Fruit fly (Drosophila melanogaster) whole organism, embryonic: ENCODE results near the gene pit.

Experiments used
- ATbp ChIP-seq: fragments of 200-800 bp; sonication (Bioruptor generic); optimal IDR thresholded peaks from 2 replicates; lab custom pipeline; 2017; ENCODE audit warnings: missing biosample characterization, mild to moderate bottlenecking, missing genetic modification characterization, missing genetic modification reagents
- Ada2b ChIP-seq: fragments of 200-800 bp; sonication (Bioruptor generic); IDR thresholded peaks from 2 replicates; pipeline ENCODE4 v1.3.6; 2022; ENCODE audit warnings: missing biosample characterization, missing genetic modification characterization
- Adf1 ChIP-seq: fragments of 200-800 bp; sonication (Bioruptor generic); IDR thresholded peaks from 2 replicates; pipeline ENCODE4 v1.3.6; 2022; ENCODE audit warnings: missing biosample characterization, missing genetic modification characterization
- Bgb ChIP-seq: fragments of 200-800 bp; sonication (Bioruptor generic); IDR thresholded peaks from 2 replicates; pipeline ENCODE4 v1.3.6; 2022; ENCODE audit warnings: missing biosample characterization, missing genetic modification characterization; ENCODE audit not compliant: partially characterized antibody
- CG10654 ChIP-seq: fragments of 200-800 bp; sonication (Bioruptor generic); optimal IDR thresholded peaks from 2 replicates; lab custom pipeline; 2016; ENCODE audit warnings: missing biosample characterization, missing genetic modification characterization
- CG10959 ChIP-seq: fragments of 200-800 bp; sonication (Bioruptor generic); IDR thresholded peaks from 2 replicates; pipeline ENCODE4 v1.3.6; 2022; ENCODE audit warnings: missing biosample characterization, missing genetic modification characterization
- CG14014 ChIP-seq: fragments of 200-800 bp; sonication (Bioruptor generic); IDR thresholded peaks from 2 replicates; pipeline ENCODE4 v1.3.6; 2022; ENCODE audit warnings: missing biosample characterization, missing genetic modification characterization
- CG15011 ChIP-seq: fragments of 200-800 bp; sonication (Bioruptor generic); optimal IDR thresholded peaks from 3 replicates; lab custom pipeline; 2018; ENCODE audit warnings: missing biosample characterization, mild to moderate bottlenecking, missing genetic modification characterization
- CG1602 ChIP-seq: fragments of 200-800 bp; sonication (Bioruptor generic); optimal IDR thresholded peaks from 3 replicates; lab custom pipeline; 2016; ENCODE audit warnings: missing biosample characterization, missing genetic modification characterization
- CG30020 ChIP-seq: fragments of 200-800 bp; optimal IDR thresholded peaks from 2 replicates; lab custom pipeline; 2019; ENCODE audit warnings: missing biosample characterization, mild to moderate bottlenecking, missing genetic modification characterization, moderate library complexity
- CG30403 ChIP-seq: fragments of 200-800 bp; sonication (Bioruptor generic); optimal IDR thresholded peaks from 3 replicates; lab custom pipeline; 2016; ENCODE audit warnings: missing biosample characterization, missing genetic modification characterization
- CG5180 ChIP-seq: fragments of 200-800 bp; sonication (Bioruptor generic); optimal IDR thresholded peaks from 3 replicates; lab custom pipeline; 2017; ENCODE audit warnings: missing biosample characterization, missing genetic modification characterization, mild to moderate bottlenecking, moderate library complexity, missing genetic modification reagents
- CG7839 ChIP-seq: fragments of 200-800 bp; sonication (Bioruptor generic); optimal IDR thresholded peaks from 3 replicates; lab custom pipeline; 2018; ENCODE audit warnings: missing biosample characterization, mild to moderate bottlenecking, missing genetic modification characterization, moderate library complexity
- CG8765 ChIP-seq: fragments of 200-800 bp; sonication (Bioruptor generic); IDR thresholded peaks from 2 replicates; pipeline ENCODE4 v1.3.6; 2022; ENCODE audit warnings: missing biosample characterization, missing genetic modification characterization
- CTCF ChIP-seq: fragments of 200-800 bp; sonication (Bioruptor generic); optimal IDR thresholded peaks from 2 replicates; lab custom pipeline; 2017; ENCODE audit warnings: missing biosample characterization, mild to moderate bottlenecking, missing genetic modification characterization, moderate library complexity
- Dad ChIP-seq: fragments of 200-800 bp; sonication (Bioruptor generic); optimal IDR thresholded peaks from 3 replicates; lab custom pipeline; 2016; ENCODE audit warnings: missing biosample characterization, missing genetic modification characterization
- Dfd ChIP-seq, 2 experiments: fragments of >200 bp; optimal IDR thresholded peaks; 2 replicates each; lab custom pipeline; 2017; ENCODE audit warnings: missing biosample characterization in 2 of 2, missing genetic modification characterization in 2 of 2
- Gug ChIP-seq: fragments of 200-800 bp; sonication (Bioruptor generic); IDR thresholded peaks from 4 replicates; pipeline ENCODE4 v1.3.6; 2022; ENCODE audit warnings: missing biosample characterization, missing genetic modification characterization
- H2.0 ChIP-seq: fragments of 200-800 bp; sonication (Bioruptor generic); IDR thresholded peaks from 2 replicates; pipeline ENCODE4 v1.3.6; 2022; ENCODE audit warnings: missing biosample characterization, missing genetic modification characterization
- HHEX ChIP-seq: fragments of 200-800 bp; sonication (Bioruptor generic); optimal IDR thresholded peaks from 3 replicates; lab custom pipeline; 2017; ENCODE audit warnings: missing biosample characterization, mild to moderate bottlenecking, missing genetic modification characterization, missing genetic modification reagents
- HLHmδ ChIP-seq: fragments of 200-800 bp; sonication (Bioruptor generic); optimal IDR thresholded peaks from 2 replicates; lab custom pipeline; 2018; ENCODE audit warnings: missing biosample characterization, mild to moderate bottlenecking, missing genetic modification characterization, moderate library complexity
- Hmr ChIP-seq: fragments of 200-800 bp; sonication (Bioruptor generic); optimal IDR thresholded peaks from 3 replicates; lab custom pipeline; 2017; ENCODE audit warnings: mild to moderate bottlenecking, missing biosample characterization, missing genetic modification reagents, missing genetic modification characterization
- Meics ChIP-seq: fragments of 200-800 bp; sonication (Bioruptor generic); optimal IDR thresholded peaks from 2 replicates; lab custom pipeline; 2017; ENCODE audit warnings: missing biosample characterization, mild to moderate bottlenecking, missing genetic modification characterization
- Opbp ChIP-seq: fragments of 200-800 bp; sonication (Bioruptor generic); IDR thresholded peaks from 3 replicates; pipeline ENCODE4 v1.3.6; 2022; ENCODE audit warnings: missing biosample characterization, missing genetic modification characterization; ENCODE audit not compliant: partially characterized antibody
- Optix ChIP-seq: fragments of 200-800 bp; sonication (Bioruptor generic); IDR thresholded peaks from 3 replicates; pipeline ENCODE4 v1.3.6; 2022; ENCODE audit warnings: missing biosample characterization, missing genetic modification characterization
- Tbp ChIP-seq: fragments of >200 bp; optimal IDR thresholded peaks from 2 replicates; lab custom pipeline; 2018; ENCODE audit warnings: missing biosample characterization, missing genetic modification characterization
- Vsx1 ChIP-seq: fragments of 200-800 bp; sonication (Bioruptor generic); optimal IDR thresholded peaks from 2 replicates; lab custom pipeline; 2017; ENCODE audit warnings: missing biosample characterization, mild to moderate bottlenecking, missing genetic modification characterization, missing genetic modification reagents
- ab ChIP-seq: fragments of 200-800 bp; sonication (Bioruptor generic); optimal IDR thresholded peaks from 2 replicates; lab custom pipeline; 2016; ENCODE audit warnings: missing biosample characterization, missing genetic modification characterization
- abd-A ChIP-seq: fragments of 200-800 bp; sonication (Bioruptor generic); optimal IDR thresholded peaks from 3 replicates; lab custom pipeline; 2019; ENCODE audit warnings: missing biosample characterization, mild to moderate bottlenecking, missing genetic modification characterization, moderate library complexity
- chinmo ChIP-seq: fragments of 200-800 bp; sonication (Bioruptor generic); IDR thresholded peaks from 4 replicates; pipeline ENCODE4 v1.3.6; 2022; ENCODE audit warnings: missing biosample characterization, missing genetic modification characterization; ENCODE audit not compliant: partially characterized antibody
- crc ChIP-seq: fragments of 200-800 bp; sonication (Bioruptor generic); optimal IDR thresholded peaks from 2 replicates; lab custom pipeline; 2016; ENCODE audit warnings: missing biosample characterization, missing genetic modification characterization
- dati ChIP-seq: fragments of 200-800 bp; sonication (Bioruptor generic); IDR thresholded peaks from 2 replicates; pipeline ENCODE4 v1.3.6; 2022; ENCODE audit warnings: missing biosample characterization, missing genetic modification characterization
- dm ChIP-seq: fragments of 200-800 bp; sonication (Bioruptor generic); optimal IDR thresholded peaks from 3 replicates; lab custom pipeline; 2016; ENCODE audit warnings: missing biosample characterization, missing genetic modification characterization
- en ChIP-seq: fragments of 200-800 bp; sonication (Bioruptor generic); optimal IDR thresholded peaks from 2 replicates; lab custom pipeline; 2016; ENCODE audit warnings: missing biosample characterization, missing genetic modification characterization
- fd96Cb ChIP-seq: fragments of 200-800 bp; sonication (Bioruptor generic); optimal IDR thresholded peaks from 2 replicates; lab custom pipeline; 2018; ENCODE audit warnings: missing biosample characterization, mild to moderate bottlenecking, missing genetic modification characterization, moderate library complexity
- ftz-f1 ChIP-seq: fragments of 200-800 bp; sonication (Bioruptor generic); optimal IDR thresholded peaks from 2 replicates; lab custom pipeline; 2016; ENCODE audit warnings: missing biosample characterization, missing genetic modification characterization
- fu2 ChIP-seq: fragments of 200-800 bp; sonication (Bioruptor generic); optimal IDR thresholded peaks from 2 replicates; lab custom pipeline; 2016; ENCODE audit warnings: missing biosample characterization, missing genetic modification characterization
- grn ChIP-seq: fragments of 200-800 bp; sonication (Bioruptor generic); optimal IDR thresholded peaks from 3 replicates; lab custom pipeline; 2017; ENCODE audit warnings: missing biosample characterization, missing genetic modification characterization
- inv ChIP-seq: fragments of 200-800 bp; sonication (Bioruptor generic); IDR thresholded peaks from 2 replicates; pipeline ENCODE4 v1.3.6; 2022; ENCODE audit warnings: missing biosample characterization, missing genetic modification characterization; ENCODE audit not compliant: partially characterized antibody
- nerfin-2 ChIP-seq: fragments of 200-800 bp; sonication (Bioruptor generic); IDR thresholded peaks from 2 replicates; pipeline ENCODE4 v1.3.6; 2022; ENCODE audit warnings: missing biosample characterization, missing genetic modification characterization; ENCODE audit not compliant: partially characterized antibody
- pho ChIP-seq: fragments of 200-800 bp; sonication (Bioruptor generic); optimal IDR thresholded peaks from 2 replicates; lab custom pipeline; 2016; ENCODE audit warnings: missing biosample characterization, missing genetic modification characterization
- pita ChIP-seq: fragments of 200-800 bp; sonication (Bioruptor generic); optimal IDR thresholded peaks from 2 replicates; lab custom pipeline; 2017; ENCODE audit warnings: missing biosample characterization, mild to moderate bottlenecking, missing genetic modification characterization
- pzg ChIP-seq: fragments of 200-800 bp; sonication (Bioruptor generic); optimal IDR thresholded peaks from 3 replicates; lab custom pipeline; 2018; ENCODE audit warnings: missing biosample characterization, mild to moderate bottlenecking, missing genetic modification characterization, moderate library complexity
- sim ChIP-seq: fragments of 200-800 bp; sonication (Bioruptor generic); IDR thresholded peaks from 2 replicates; pipeline ENCODE4 v1.3.6; 2022; ENCODE audit warnings: missing biosample characterization, missing genetic modification characterization
- sisA ChIP-seq: fragments of 200-800 bp; sonication (Bioruptor generic); IDR thresholded peaks from 2 replicates; pipeline ENCODE4 v1.3.6; 2022; ENCODE audit warnings: missing biosample characterization, missing genetic modification characterization
- sug ChIP-seq: fragments of 200-800 bp; optimal IDR thresholded peaks from 2 replicates; lab custom pipeline; 2019; ENCODE audit warnings: missing biosample characterization, mild to moderate bottlenecking, missing genetic modification characterization, moderate library complexity
- twi ChIP-seq: fragments of 200-800 bp; optimal IDR thresholded peaks from 2 replicates; lab custom pipeline; 2019; ENCODE audit warnings: missing biosample characterization, mild to moderate bottlenecking, missing genetic modification characterization, moderate library complexity
- unpg ChIP-seq: fragments of 200-800 bp; sonication (Bioruptor generic); optimal IDR thresholded peaks from 3 replicates; lab custom pipeline; 2018; ENCODE audit warnings: missing biosample characterization, mild to moderate bottlenecking, missing genetic modification characterization, moderate library complexity
- vnd ChIP-seq: fragments of 200-800 bp; sonication (Bioruptor generic); IDR thresholded peaks from 3 replicates; pipeline ENCODE4 v1.3.6; 2022; ENCODE audit warnings: missing biosample characterization, missing genetic modification characterization; ENCODE audit not compliant: partially characterized antibody

The pit gene

DNA sequence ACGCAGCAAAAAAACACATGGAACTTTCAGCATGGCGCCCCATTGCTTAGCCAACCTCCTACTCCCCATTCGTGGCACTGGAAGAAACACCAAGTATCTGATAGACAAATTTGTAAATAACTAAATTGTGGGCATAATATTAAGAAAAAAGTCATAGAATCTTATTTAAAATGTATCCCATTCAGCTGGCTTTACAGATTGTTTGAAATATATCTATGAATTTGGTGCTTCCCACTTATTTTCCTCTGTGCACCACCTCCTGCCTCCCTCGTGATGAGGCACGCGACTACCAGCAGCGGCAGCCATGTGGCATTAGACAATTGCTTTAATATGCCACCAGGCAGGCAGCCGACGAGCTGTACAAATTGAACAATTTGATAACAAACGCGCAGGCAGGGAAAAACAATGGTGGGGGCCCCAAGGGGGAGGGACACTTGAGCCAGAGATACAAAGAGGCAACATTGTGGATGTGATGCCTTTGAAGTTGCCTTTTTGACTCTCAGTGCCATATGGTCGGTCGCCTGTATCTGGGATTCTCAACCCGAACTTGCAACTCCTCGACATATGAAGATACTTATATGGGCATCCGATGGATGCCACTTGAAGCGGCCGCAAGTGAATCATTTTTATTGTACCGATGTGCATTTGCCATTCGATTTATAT, 15.2 kb downstream of the pit start (continued):
- 0 out of 4 replicates have a peak, but pooled peaks have one; percentile 49 for TF ChIP-seq chinmo (GFP tag; lab: Robert Waterston, UW)
- TF ChIP-seq fu2 = peak; percentile 43
- peak; percentile 95 for TF ChIP-seq twi (tag; lab: Kevin White, UChicago)
- TF ChIP-seq Meics (GFP tag; lab: Kevin White, UChicago) = peak; percentile 80
- TF ChIP-seq CG14014 (GFP tag; lab: Robert Waterston, UW) = peak; percentile 72
- peak; percentile 69 for TF ChIP-seq pho (GFP tag; lab: Kevin White, UChicago)
- TF ChIP-seq abd-A (tag; lab: Kevin White, UChicago) = peak; percentile 75
- TF ChIP-seq Bgb (GFP tag; lab: Robert Waterston, UW) = 0 out of 2 replicates have a peak, but pooled peaks have one; percentile 10
- no peak for TF ChIP-seq pita (GFP tag; lab: Kevin White, UChicago)
- peak; percentile 28 for TF ChIP-seq Dad
- TF ChIP-seq CG7839 (tag; lab: Kevin White, UChicago) = peak; percentile 85
- peak; percentile 87 for TF ChIP-seq unpg (GFP tag; lab: Kevin White, UChicago)
- TF ChIP-seq ftz-f1 (GFP tag; lab: Kevin White, UChicago) = peak; percentile 10
- TF ChIP-seq vnd (GFP tag; lab: Robert Waterston, UW) = no peak
- TF ChIP-seq dm (GFP tag; lab: Kevin White, UChicago) = peak; percentile 64
- TF ChIP-seq nerfin-2 (GFP tag; lab: Robert Waterston, UW) = no peak
- peak; percentile 63 for TF ChIP-seq CG10654
- peak; percentile 80 for TF ChIP-seq sim (GFP tag; lab: Robert Waterston, UW)
- peak; percentile 53 for TF ChIP-seq CG15011
- TF ChIP-seq CG8765 = peak; percentile 66; the same call in 1 of the 2 replicates
- peak; percentile 22 for TF ChIP-seq CG30020
- TF ChIP-seq CTCF = peak; percentile 16
- TF ChIP-seq CG1602 (GFP tag; lab: Kevin White, UChicago) = peak; percentile 67
- peak; percentile 47 for TF ChIP-seq Vsx1 (GFP tag; lab: Kevin White, UChicago)
- peak; percentile 83 for TF ChIP-seq Ada2b
- TF ChIP-seq ab (GFP tag; lab: Kevin White, UChicago) = no peak
- TF ChIP-seq crc (GFP tag; lab: Kevin White, UChicago) = peak; percentile 62
- TF ChIP-seq Tbp = no peak
- TF ChIP-seq inv (GFP tag; lab: Robert Waterston, UW) = no peak
- no peak for TF ChIP-seq pzg
- TF ChIP-seq CG10959 (GFP tag; lab: Robert Waterston, UW) = peak; percentile 74
- TF ChIP-seq Opbp = peak; percentile 14; the same call in 1 of the 3 replicates
- no peak for TF ChIP-seq Adf1 (GFP tag; lab: Robert Waterston, UW)
- TF ChIP-seq ATbp (GFP tag; lab: Kevin White, UChicago) = peak; percentile 85
- peak; percentile 59 for TF ChIP-seq CG5180 (GFP tag; lab: Kevin White, UChicago)
- TF ChIP-seq fd96Cb (tag; lab: Kevin White, UChicago) = peak; percentile 83
- peak; percentile 12 for TF ChIP-seq grn (GFP tag; lab: Kevin White, UChicago)
- TF ChIP-seq sisA (GFP tag; lab: Robert Waterston, UW) = peak; percentile 87
- peak; percentile 74; the same call in 2 of the 3 replicates for TF ChIP-seq Optix (GFP tag; lab: Robert Waterston, UW)
- peak; percentile 84 for TF ChIP-seq CG30403 (GFP tag; lab: Kevin White, UChicago)
- TF ChIP-seq dati (GFP tag; lab: Robert Waterston, UW) = peak; percentile 48; the same call in 1 of the 2 replicates
- peak; percentile 63 for TF ChIP-seq sug
- TF ChIP-seq en = peak; percentile 59
- TF ChIP-seq Hmr (GFP tag; lab: Kevin White, UChicago) = peak; percentile 88
- TF ChIP-seq Gug (GFP tag; lab: Robert Waterston, UW) = peak; percentile 70
- peak; percentile 84 for TF ChIP-seq HHEX (GFP tag; lab: Kevin White, UChicago)
- TF ChIP-seq H2.0 (GFP tag; lab: Robert Waterston, UW) = peak; percentile 83
- TF ChIP-seq HLHmδ (GFP tag; lab: Kevin White, UChicago) = peak; percentile 12
- no peak for TF ChIP-seq Dfd (GFP tag; optimal IDR thresholded peaks at IDR 0.05; lab: Kevin White, UChicago)
